Fruit fly (Drosophila melanogaster) whole organism: Measurements from ENCODE around the gene Fnta.

Source experiments
- CG8478 ChIP-seq: fragments of >200 bp; optimal IDR thresholded peaks from 2 replicates; lab custom pipeline; 2018; ENCODE audit warnings: inconsistent platforms
- Dll ChIP-seq: fragments of >200 bp; optimal IDR thresholded peaks from 2 replicates; lab custom pipeline; 2017
- EcR ChIP-seq, 2 experiments: fragments of >200 bp; optimal IDR thresholded peaks; 2 replicates each; lab custom pipeline; 2017; ENCODE audit warnings: missing biosample characterization in 2 of 2, missing genetic modification characterization in 2 of 2, missing genetic modification reagents in 2 of 2
- pan ChIP-seq: fragments of >200 bp; optimal IDR thresholded peaks from 2 replicates; lab custom pipeline; 2017
- psq ChIP-seq: fragments of >200 bp; optimal IDR thresholded peaks from 2 replicates; lab custom pipeline; 2017
- usp ChIP-seq: fragments of >200 bp; optimal IDR thresholded peaks from 2 replicates; lab custom pipeline; 2017; ENCODE audit warnings: missing biosample characterization, missing genetic modification characterization, mixed read lengths

The Fnta gene

DNA sequence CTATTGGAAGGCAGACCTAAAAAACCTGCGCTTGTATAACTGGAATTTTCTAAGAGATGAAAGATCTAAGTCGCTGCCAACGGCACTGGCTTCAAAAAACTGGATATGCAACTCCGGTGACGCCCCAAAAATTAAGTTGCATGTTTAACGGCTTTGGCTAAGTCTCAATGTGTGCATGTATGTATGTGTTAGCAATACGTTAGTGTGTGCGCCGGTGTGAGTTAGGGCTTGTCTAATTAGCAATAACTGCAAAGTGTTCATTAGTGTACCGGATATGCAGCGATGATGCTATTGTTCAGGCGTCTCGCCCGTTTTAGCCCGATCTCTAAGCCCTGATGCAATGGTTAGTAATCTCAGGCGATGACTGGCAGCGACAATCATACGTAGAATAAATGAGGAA lies 31.6 kb downstream of the Fnta start:
- TF ChIP-seq pan (lab: Kevin White, UChicago) (no peak), CG8478 (no peak), psq (lab: Kevin White, UChicago) (no peak), Dll (lab: Kevin White, UChicago) (no peak), usp (GFP tag; lab: Kevin White, UChicago) (no peak), EcR (GFP tag; optimal IDR thresholded peaks at IDR 0.05; lab: Kevin White, UChicago) (no peak)

DNA sequence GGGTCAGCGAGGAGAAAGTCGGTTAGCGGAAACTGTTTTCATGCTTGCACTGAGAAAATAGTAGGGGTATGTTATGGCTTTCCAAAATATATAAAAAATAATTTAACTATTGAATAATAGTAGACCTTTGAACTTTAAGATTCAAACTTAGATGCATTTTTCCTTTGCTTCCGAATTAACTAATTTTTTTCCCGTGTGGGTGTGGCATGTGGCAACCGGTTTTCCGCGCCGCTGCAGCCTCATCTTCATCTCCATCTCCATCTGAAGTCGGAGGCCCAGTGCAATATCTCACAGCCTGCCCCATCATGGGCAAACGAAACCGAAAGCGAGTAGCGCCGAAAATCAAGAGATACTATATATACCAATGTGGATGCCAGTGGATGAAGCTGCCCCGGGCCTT lies 32.9 kb downstream of the Fnta start:
- TF ChIP-seq CG8478 = no peak

- TF ChIP-seq Dll (lab: Kevin White, UChicago) (no peak), CG8478 (no peak), pan (lab: Kevin White, UChicago) (no peak), usp (GFP tag; lab: Kevin White, UChicago) (no peak), EcR (GFP tag; optimal IDR thresholded peaks at IDR 0.05; lab: Kevin White, UChicago) (no peak), psq (lab: Kevin White, UChicago) (no peak)
Observed at dm6 chr2L:4794524-4794804, 36.0 kb downstream of the Fnta start, which contains the start of gene CG3294. Gene CG3294 (plus strand): TSS chr2L:4794549.

- TF ChIP-seq psq (lab: Kevin White, UChicago) = no peak
- TF ChIP-seq Dll (lab: Kevin White, UChicago) = no peak
- no peak for TF ChIP-seq usp (GFP tag; lab: Kevin White, UChicago)
- no peak for TF ChIP-seq EcR (GFP tag; optimal IDR thresholded peaks at IDR 0.05; lab: Kevin White, UChicago)
- TF ChIP-seq pan (lab: Kevin White, UChicago) = no peak
- no peak for TF ChIP-seq CG8478
Observed at dm6 chr2L:4793780-4794523, 36.5 kb downstream of the Fnta start, which contains the start of gene fipi. Gene fipi (minus strand): TSS chr2L:4794044.
